Fruit fly (Drosophila melanogaster): Measurements from ENCODE around the gene IKKbeta.

Gene IKKbeta

dm6 chr3R:16042137-16042899 lies 6.9 kb downstream of the IKKbeta start (continued):
- TF ChIP-seq acj6 (GFP tag; optimal IDR thresholded peaks at IDR 0.05) (peak; percentile 47), Smox (GFP tag; optimal IDR thresholded peaks at IDR 0.05) (no peak), Ets21C (GFP tag; optimal IDR thresholded peaks at IDR 0.05) (no peak), CG32006 (GFP tag; optimal IDR thresholded peaks at IDR 0.05) (peak; percentile 31), CG7368 (GFP tag; optimal IDR thresholded peaks at IDR 0.05) (no peak), Eip93F (GFP tag; optimal IDR thresholded peaks at IDR 0.05) (no peak), fkh (GFP tag; optimal IDR thresholded peaks at IDR 0.05) (no peak), CG9139 (GFP tag; optimal IDR thresholded peaks at IDR 0.05) (no peak), cyc (GFP tag; optimal IDR thresholded peaks at IDR 0.05) (no peak), CG8119 (GFP tag; IDR thresholded peaks at IDR 0.05) (0 out of 3 replicates have a peak, but pooled peaks have one; percentile 33), OdsH (GFP tag; optimal IDR thresholded peaks at IDR 0.05) (peak; percentile 47), esn (GFP tag; optimal IDR thresholded peaks at IDR 0.05) (peak; percentile 30), Sox15 (GFP tag; optimal IDR thresholded peaks at IDR 0.05) (no peak), CG1621 (tag; optimal IDR thresholded peaks at IDR 0.05) (peak; percentile 12)

- TF ChIP-seq CG11902 (GFP tag; optimal IDR thresholded peaks at IDR 0.05) = no peak
- peak; percentile 63 for TF ChIP-seq CG1621 (tag; optimal IDR thresholded peaks at IDR 0.05)
These were observed 8.3 kb downstream of the IKKbeta start for dm6 chr3R:16040925-16041324.

dm6 chr3R:16039557-16039956 lies 9.7 kb downstream of the IKKbeta start:
- no peak for TF ChIP-seq CG11902 (GFP tag; optimal IDR thresholded peaks at IDR 0.05)
- TF ChIP-seq CG6808 (GFP tag; optimal IDR thresholded peaks at IDR 0.05) = no peak
- no peak for TF ChIP-seq Sox14 (GFP tag; optimal IDR thresholded peaks at IDR 0.05)
- no peak for TF ChIP-seq svp (GFP tag)
- no peak for TF ChIP-seq Blimp-1 (GFP tag; optimal IDR thresholded peaks at IDR 0.05)
- no peak for TF ChIP-seq Ets21C (GFP tag; optimal IDR thresholded peaks at IDR 0.05)
- no peak for TF ChIP-seq CG6276 (GFP tag; optimal IDR thresholded peaks at IDR 0.05)
- no peak for TF ChIP-seq CG6854 (GFP tag; optimal IDR thresholded peaks at IDR 0.05)
- no peak for TF ChIP-seq CG6792 (GFP tag; optimal IDR thresholded peaks at IDR 0.05)
- no peak for TF ChIP-seq dsx (GFP tag; optimal IDR thresholded peaks at IDR 0.05; ENCODE audit: poor library complexity, severe bottlenecking)
- no peak for TF ChIP-seq Met (GFP tag; optimal IDR thresholded peaks at IDR 0.05)
- TF ChIP-seq spab (GFP tag; optimal IDR thresholded peaks at IDR 0.05) = no peak
- TF ChIP-seq salr (GFP tag; optimal IDR thresholded peaks at IDR 0.05) = no peak
- TF ChIP-seq Ets96B (tag; optimal IDR thresholded peaks at IDR 0.05) = no peak
- TF ChIP-seq CG4318 (GFP tag; optimal IDR thresholded peaks at IDR 0.05) = no peak
- no peak for TF ChIP-seq Lpt (GFP tag; optimal IDR thresholded peaks at IDR 0.05)
- TF ChIP-seq CG8319 (GFP tag; optimal IDR thresholded peaks at IDR 0.05) = no peak
- no peak for TF ChIP-seq net (GFP tag; optimal IDR thresholded peaks at IDR 0.05)
- no peak for TF ChIP-seq lz (GFP tag; optimal IDR thresholded peaks at IDR 0.05)
- TF ChIP-seq CG32006 (GFP tag; optimal IDR thresholded peaks at IDR 0.05) = no peak

- no peak for TF ChIP-seq CG8319 (GFP tag; optimal IDR thresholded peaks at IDR 0.05)
- TF ChIP-seq cyc (GFP tag; optimal IDR thresholded peaks at IDR 0.05) = no peak
- peak; percentile 32 for TF ChIP-seq CG1621 (tag; optimal IDR thresholded peaks at IDR 0.05)
- no peak for TF ChIP-seq CG3919 (GFP tag; optimal IDR thresholded peaks at IDR 0.05)
- TF ChIP-seq CG31627 (GFP tag; optimal IDR thresholded peaks at IDR 0.05) = no peak
- TF ChIP-seq CG6163 (GFP tag; IDR thresholded peaks at IDR 0.05) = 0 out of 3 replicates have a peak, but pooled peaks have one; percentile 29
- TF ChIP-seq Eip78C (GFP tag) = peak; percentile 17
- TF ChIP-seq fd85E (GFP tag; optimal IDR thresholded peaks at IDR 0.05) = no peak
- TF ChIP-seq CG15336 (GFP tag; IDR thresholded peaks at IDR 0.05) = no peak
These were observed 11.2 kb downstream of the IKKbeta start for dm6 chr3R:16038049-16038448.
